Worm (Caenorhabditis elegans): ENCODE measurements around the gene acds-10.

ce11 chrV:5756193-5756592, 8.6 kb downstream of the acds-10 start, which contains the start of gene C53A3.3:
- TF ChIP-seq ets-7 (tag; optimal IDR thresholded peaks at IDR 0.05) (no peak), aly-1 (tag; optimal IDR thresholded peaks at IDR 0.05) (no peak), flt-1 (GFP tag; IDR thresholded peaks at IDR 0.05) (no peak), ceh-36 (tag; optimal IDR thresholded peaks at IDR 0.05) (no peak), scrt-1 (GFP tag; IDR thresholded peaks at IDR 0.05) (no peak)

Measured in whole organism, early embryonic.